Worm (Caenorhabditis elegans) whole organism, L2 larva: ENCODE measurements around the gene srh-68.

Experiments used
- F13H6.1 ChIP-seq: sonication (generic microtip); optimal IDR thresholded peaks from 2 replicates; lab custom pipeline; 2016; ENCODE audit warnings: missing genetic modification characterization, missing compliant biosample characterization
- Y55F3AM.14 ChIP-seq: fragments of 200-800 bp; sonication (Bioruptor generic); optimal IDR thresholded peaks from 2 replicates; lab custom pipeline; 2018; ENCODE audit warnings: mild to moderate bottlenecking, missing genetic modification characterization, missing compliant biosample characterization
- aly-2 ChIP-seq: fragments of 150-350 bp; optimal IDR thresholded peaks from 2 replicates; lab custom pipeline; 2014; ENCODE audit warnings: missing biosample characterization, missing genetic modification characterization
- ama-1 ChIP-seq: fragments of 150-350 bp; optimal IDR thresholded peaks from 2 replicates; lab custom pipeline; 2018; ENCODE audit warnings: inconsistent platforms
- egl-27 ChIP-seq: sonication (generic microtip); optimal IDR thresholded peaks from 3 replicates; lab custom pipeline; 2017; ENCODE audit warnings: missing biosample characterization, missing genetic modification reagents, missing genetic modification characterization
- elt-1 ChIP-seq: fragments of 150-350 bp; optimal IDR thresholded peaks from 2 replicates; lab custom pipeline; 2014; ENCODE audit warnings: missing biosample characterization, missing genetic modification characterization
- mbf-1 ChIP-seq: sonication (generic microtip); optimal IDR thresholded peaks from 2 replicates; lab custom pipeline; 2017; ENCODE audit warnings: missing biosample characterization, missing genetic modification characterization
- nhr-10 ChIP-seq: sonication (generic microtip); optimal IDR thresholded peaks from 2 replicates; lab custom pipeline; 2017; ENCODE audit warnings: missing biosample characterization, missing genetic modification characterization
- nhr-11 ChIP-seq: fragments of 150-350 bp; optimal IDR thresholded peaks from 2 replicates; lab custom pipeline; 2014; ENCODE audit warnings: missing biosample characterization, missing genetic modification characterization
- skn-1 ChIP-seq: sonication (generic microtip); optimal IDR thresholded peaks from 2 replicates; lab custom pipeline; 2017; ENCODE audit warnings: missing biosample characterization, missing genetic modification characterization
- unc-62 ChIP-seq: fragments of 150-350 bp; optimal IDR thresholded peaks from 2 replicates; lab custom pipeline; 2014; ENCODE audit warnings: missing biosample characterization, missing genetic modification reagents, missing genetic modification characterization
- ztf-1 ChIP-seq: fragments of 200-800 bp; sonication (Bioruptor generic); conservative IDR thresholded peaks from 2 replicates; pipeline ENCODE4 v1.3.6; 2022; ENCODE audit warnings: missing genetic modification characterization, missing compliant biosample characterization
- ztf-11 ChIP-seq: sonication (generic microtip); optimal IDR thresholded peaks from 2 replicates; lab custom pipeline; 2017; ENCODE audit warnings: missing biosample characterization, missing genetic modification characterization
- ztf-4 ChIP-seq: fragments of 150-350 bp; optimal IDR thresholded peaks from 2 replicates; lab custom pipeline; 2014; ENCODE audit warnings: missing biosample characterization, missing genetic modification characterization

DNA sequence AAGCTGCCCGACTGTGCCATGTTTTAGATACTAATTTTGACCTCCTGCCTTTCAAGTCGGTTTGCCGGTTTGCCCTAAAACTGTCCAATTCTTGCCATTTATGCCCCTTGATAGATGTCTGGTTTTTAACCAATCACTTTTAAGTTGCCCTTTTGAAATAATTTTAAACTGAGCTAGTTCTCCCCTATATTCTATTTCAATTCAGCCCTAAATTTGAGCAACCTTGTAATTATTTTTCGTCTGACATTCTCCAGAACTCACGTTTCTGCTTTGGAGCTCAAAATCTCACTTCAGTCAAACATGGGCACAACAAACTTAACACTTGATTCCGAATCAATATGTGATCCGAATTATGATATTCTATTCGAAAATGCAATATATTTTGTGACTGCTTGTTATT, 33.7 kb upstream of the srh-68 start, which contains the start of gene srg-17:
- TF ChIP-seq nhr-10 (tag; lab: Kevin White, UChicago) (no peak), elt-1 (tag; lab: Kevin White, UChicago) (no peak), ama-1 (lab: Kevin White, UChicago) (no peak), F13H6.1 (tag; lab: Kevin White, UChicago) (no peak), unc-62 (GFP tag; lab: Kevin White, UChicago) (no peak), nhr-11 (tag; lab: Kevin White, UChicago) (no peak), aly-2 (no peak), ztf-11 (tag; lab: Kevin White, UChicago) (no peak), egl-27 (tag; lab: Kevin White, UChicago) (no peak), skn-1 (no peak), ztf-1 (GFP tag; lab: Robert Waterston, UW) (no peak), mbf-1 (tag; lab: Kevin White, UChicago) (no peak), ztf-4 (no peak), Y55F3AM.14 (no peak)
